Worm (Caenorhabditis elegans) whole organism, L1 larva: ENCODE measurements around the gene cmtr-2.

Experiments
- aly-2 ChIP-seq: fragments of 150-350 bp; optimal IDR thresholded peaks from 2 replicates; lab custom pipeline; 2014; ENCODE audit warnings: missing biosample characterization, missing genetic modification characterization
- ceh-63 ChIP-seq: fragments of 200-800 bp; sonication (Bioruptor generic); optimal IDR thresholded peaks from 2 replicates; lab custom pipeline; 2018; ENCODE audit warnings: mild to moderate bottlenecking, missing genetic modification characterization, missing compliant biosample characterization
- ceh-8 ChIP-seq: fragments of 200-800 bp; sonication (Bioruptor generic); optimal IDR thresholded peaks from 2 replicates; lab custom pipeline; 2018; ENCODE audit warnings: mild to moderate bottlenecking, missing genetic modification characterization, moderate library complexity, missing compliant biosample characterization
- ces-1 ChIP-seq: fragments of 150-350 bp; optimal IDR thresholded peaks from 2 replicates; lab custom pipeline; 2014; ENCODE audit warnings: missing biosample characterization, missing genetic modification reagents, missing genetic modification characterization
- lin-39 ChIP-seq: fragments of 150-350 bp; optimal IDR thresholded peaks from 2 replicates; lab custom pipeline; 2014; ENCODE audit warnings: missing biosample characterization, missing genetic modification reagents, missing genetic modification characterization
- nhr-76 ChIP-seq: sonication (generic microtip); optimal IDR thresholded peaks from 2 replicates; lab custom pipeline; 2017; ENCODE audit warnings: missing biosample characterization, missing genetic modification characterization
- pag-3 ChIP-seq: sonication (generic microtip); optimal IDR thresholded peaks from 2 replicates; lab custom pipeline; 2017; ENCODE audit warnings: missing genetic modification characterization, mild to moderate bottlenecking, missing compliant biosample characterization, antibody characterized with exemption, borderline replicate concordance; ENCODE audit not compliant: insufficient read depth
- unc-130 ChIP-seq: fragments of 150-350 bp; optimal IDR thresholded peaks from 2 replicates; lab custom pipeline; 2017; ENCODE audit warnings: missing biosample characterization, missing genetic modification characterization, inconsistent platforms
- ztf-11 ChIP-seq, 2 experiments: sonication (generic microtip); optimal IDR thresholded peaks; 2 replicates each; lab custom pipeline; 2016 to 2017; ENCODE audit warnings: missing genetic modification characterization in 2 of 2, missing biosample characterization in 1 of 2, missing compliant biosample characterization in 1 of 2

- TF ChIP-seq aly-2 (tag; lab: Kevin White, UChicago) (no peak), ceh-63 (GFP tag; lab: Kevin White, UChicago) (no peak), nhr-76 (tag; lab: Kevin White, UChicago) (no peak), pag-3 (tag; lab: Kevin White, UChicago) (no peak), unc-130 (no peak), ztf-11 (tag; optimal IDR thresholded peaks at IDR 0.05; lab: Kevin White, UChicago) (no peak), ces-1 (GFP tag; lab: Kevin White, UChicago) (no peak), lin-39 (tag; lab: Kevin White, UChicago) (no peak), ceh-8 (GFP tag; lab: Kevin White, UChicago) (no peak)
Measured at ce11 chrIII:6607646-6608045, 7.6 kb upstream of the cmtr-2 start.
